Fruit fly (Drosophila melanogaster) whole organism: ENCODE measurements around the gene Gnmt.

Source experiments
- CG8478 ChIP-seq: fragments of >200 bp; optimal IDR thresholded peaks from 2 replicates; lab custom pipeline; 2018; ENCODE audit warnings: inconsistent platforms
- EcR ChIP-seq, 2 experiments: fragments of >200 bp; optimal IDR thresholded peaks; 2 replicates each; lab custom pipeline; 2017; ENCODE audit warnings: missing biosample characterization in 2 of 2, missing genetic modification characterization in 2 of 2, missing genetic modification reagents in 2 of 2
- pan ChIP-seq: fragments of >200 bp; optimal IDR thresholded peaks from 2 replicates; lab custom pipeline; 2017
- psq ChIP-seq: fragments of >200 bp; optimal IDR thresholded peaks from 2 replicates; lab custom pipeline; 2017

DNA sequence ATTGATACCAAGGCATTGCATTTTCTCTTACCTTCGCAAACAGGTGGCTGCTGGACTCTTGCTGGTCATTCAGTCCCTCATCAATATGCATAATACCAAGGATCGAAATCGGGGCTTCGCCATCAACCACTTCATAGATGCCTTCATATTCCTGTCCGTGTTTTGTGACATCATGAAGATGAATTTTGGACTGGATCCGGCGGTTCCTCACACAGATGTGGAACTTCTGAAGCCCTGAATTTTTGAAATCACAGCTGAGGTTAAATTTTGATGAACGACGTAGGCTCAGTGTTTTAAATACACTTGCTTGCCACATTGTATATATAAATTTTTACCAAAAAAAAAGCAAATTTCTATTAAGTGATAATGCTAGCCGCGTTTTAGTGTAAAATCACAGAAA is 22.6 kb downstream of the Gnmt start, which contains the start of gene Past1:
- TF ChIP-seq CG8478 (lab: Kevin White, UChicago) (no peak), pan (no peak), EcR (GFP tag; optimal IDR thresholded peaks at IDR 0.05; lab: Kevin White, UChicago) (no peak), psq (lab: Kevin White, UChicago) (no peak)
